Worm (Caenorhabditis elegans) whole organism, L4/young adult: ENCODE measurements around the gene ceh-58.

ENCODE experiments used
- W03F9.2 ChIP-seq: fragments of 150-350 bp; optimal IDR thresholded peaks from 2 replicates; lab custom pipeline; 2014; ENCODE audit warnings: missing biosample characterization, missing genetic modification characterization
- dao-5 ChIP-seq: sonication (generic microtip); optimal IDR thresholded peaks from 2 replicates; lab custom pipeline; 2016; ENCODE audit warnings: missing genotype, missing genetic modification characterization, moderate library complexity, missing compliant biosample characterization
- him-1 ChIP-seq: sonication (generic microtip); optimal IDR thresholded peaks from 2 replicates; lab custom pipeline; 2016; ENCODE audit warnings: missing genotype, missing genetic modification reagents, missing genetic modification characterization, missing compliant biosample characterization

The ceh-58 gene

DNA sequence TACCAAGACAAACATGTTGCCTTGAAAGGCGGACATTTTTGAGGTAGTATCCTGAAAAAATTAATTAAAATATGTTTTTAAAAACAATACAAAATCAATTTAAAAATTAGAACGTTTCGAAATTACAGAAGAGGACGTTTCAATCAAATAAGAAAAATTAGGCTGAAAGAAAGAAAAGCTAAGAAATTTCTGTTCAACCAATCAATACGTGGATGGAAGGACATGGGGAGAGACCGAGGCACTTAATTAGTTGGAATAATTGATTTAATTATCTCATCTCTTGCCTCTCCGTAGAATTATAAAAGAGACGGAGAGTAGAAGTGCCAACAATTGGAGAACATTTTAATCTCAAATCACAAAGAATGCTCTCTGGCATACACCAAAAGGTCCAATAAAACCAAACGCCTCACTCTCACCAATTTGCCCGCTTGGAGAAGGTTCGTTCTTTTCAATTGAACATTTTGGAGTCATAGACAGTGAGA is at the start of gene ceh-58:
ceh-58 (minus strand) TSS at position 51 of the 482 bp plus-strand sequence.
- TF ChIP-seq dao-5 (no peak), him-1 (tag; lab: Kevin White, UChicago) (no peak), W03F9.2 (tag; lab: Kevin White, UChicago) (no peak)

ce11 chrII:10416332-10416863 is 47.0 kb upstream of the ceh-58 start, which contains the start of gene eif-2A:
eif-2A (plus strand) TSS chrII:10416800.
- peak; percentile 15 for TF ChIP-seq W03F9.2 (tag; lab: Kevin White, UChicago)
- TF ChIP-seq dao-5 = no peak
- no peak for TF ChIP-seq him-1 (tag; lab: Kevin White, UChicago)

ce11 chrII:10410989-10411388 is 41.6 kb upstream of the ceh-58 start, which contains the start of gene E04D5.5:
E04D5.5 (plus strand) TSS chrII:10411289.
- TF ChIP-seq W03F9.2 (tag; lab: Kevin White, UChicago) (no peak), him-1 (tag; lab: Kevin White, UChicago) (no peak), dao-5 (no peak)

DNA sequence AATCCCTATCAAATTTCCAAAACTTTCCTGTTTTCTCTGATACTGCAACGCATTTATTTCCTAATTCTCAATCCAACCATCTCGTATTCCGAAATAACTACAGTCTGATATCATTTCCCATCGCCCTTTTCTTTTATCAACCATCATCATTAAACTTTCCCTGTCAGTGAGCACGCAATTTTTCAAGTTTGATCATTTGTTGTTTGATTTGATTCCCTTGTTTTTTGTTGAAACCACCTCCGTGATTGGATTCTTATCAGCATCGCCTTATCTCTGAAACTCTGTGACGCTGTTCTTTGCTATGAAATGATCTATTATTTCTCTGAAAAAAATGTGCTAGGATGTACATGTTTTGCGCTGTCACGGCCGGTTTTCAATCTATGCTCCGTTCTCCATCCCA is 33.6 kb upstream of the ceh-58 start:
- TF ChIP-seq him-1 (tag; lab: Kevin White, UChicago) (no peak), dao-5 (no peak), W03F9.2 (tag; lab: Kevin White, UChicago) (no peak)

DNA sequence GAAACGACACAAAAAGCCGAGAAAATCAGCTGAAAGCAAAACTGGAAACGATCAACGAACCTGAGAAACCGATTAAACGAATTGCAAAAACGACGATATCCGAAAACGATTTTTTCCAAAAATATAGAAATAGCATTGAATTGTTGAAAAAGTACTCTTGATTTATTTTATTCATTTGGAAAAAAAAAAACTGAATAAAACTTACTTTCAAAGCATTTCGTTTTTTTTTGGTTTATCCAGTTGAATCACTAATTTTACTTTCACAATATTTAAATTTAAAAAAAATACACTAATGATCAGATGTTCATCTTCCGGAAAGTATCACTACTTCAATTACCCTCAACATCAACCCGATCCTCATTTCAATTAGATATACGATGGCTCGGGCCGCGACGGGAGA is 27.2 kb upstream of the ceh-58 start, which contains the start of gene T09F3.5:
T09F3.5 (plus strand) TSS at position 301 of the 400 bp plus-strand sequence.
- no peak for TF ChIP-seq him-1 (tag; lab: Kevin White, UChicago)
- no peak for TF ChIP-seq dao-5
- no peak for TF ChIP-seq W03F9.2 (tag; lab: Kevin White, UChicago)

ce11 chrII:10395303-10395757 is 25.9 kb upstream of the ceh-58 start, which contains the start of gene T09F3.4:
T09F3.4 (plus strand) TSS chrII:10395707.
- TF ChIP-seq him-1 (tag; lab: Kevin White, UChicago) (no peak), dao-5 (peak; percentile 15), W03F9.2 (tag; lab: Kevin White, UChicago) (peak; percentile 67)

DNA sequence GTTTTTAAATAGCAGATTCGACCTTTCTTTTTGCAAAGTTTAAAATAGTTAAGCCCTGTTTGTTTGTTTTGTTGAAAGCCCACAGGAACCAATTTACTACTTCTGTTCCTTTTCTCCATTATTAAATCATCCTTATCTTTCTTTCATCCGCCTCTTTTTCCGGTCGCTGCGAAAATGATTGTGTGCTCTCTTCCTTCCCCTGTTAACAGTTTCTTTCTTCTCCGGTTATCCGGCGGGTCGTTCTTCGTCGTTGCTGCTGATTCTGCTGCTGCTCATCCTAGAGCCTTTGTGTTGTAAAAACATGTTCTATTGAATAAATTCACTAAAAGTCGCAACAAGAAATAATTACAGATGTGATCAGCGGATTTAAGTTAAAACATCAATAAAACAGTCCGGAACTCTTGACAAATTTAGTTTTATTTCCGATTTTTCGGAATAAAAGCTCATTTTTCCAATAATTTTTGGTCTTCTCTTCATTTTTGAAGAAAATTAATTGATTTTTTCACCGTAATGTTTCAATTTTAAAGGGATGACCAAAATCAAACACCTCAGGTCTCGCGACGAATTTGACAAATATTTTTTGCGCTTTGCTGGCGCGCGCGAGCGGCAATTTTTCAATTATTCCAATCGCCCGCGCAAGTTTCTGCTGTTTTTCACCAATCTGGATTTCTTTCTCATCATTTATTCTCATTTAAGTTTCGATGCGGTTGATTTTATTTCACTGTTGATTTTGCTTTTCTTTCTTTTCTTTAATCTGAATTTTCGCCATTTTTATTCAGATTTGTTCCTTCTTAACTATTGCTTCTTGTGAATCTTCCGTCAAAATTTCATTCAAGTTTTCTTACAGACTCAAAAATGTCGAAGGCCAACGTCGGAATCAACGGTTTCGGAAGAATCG is 24.1 kb upstream of the ceh-58 start, which contains the start of gene gpd-1:
gpd-1 (plus strand) TSS at position 848 of the 898 bp plus-strand sequence.
- TF ChIP-seq him-1 (tag; lab: Kevin White, UChicago) (no peak), W03F9.2 (tag; lab: Kevin White, UChicago) (no peak), dao-5 (no peak)

- TF ChIP-seq him-1 (tag; lab: Kevin White, UChicago) (no peak), dao-5 (no peak), W03F9.2 (tag; lab: Kevin White, UChicago) (no peak)
Measured at ce11 chrII:10390854-10391253, 21.5 kb upstream of the ceh-58 start, which contains the start of the genes T09F3.2 and T09F3.7. T09F3.2 (plus strand) TSS chrII:10391154. T09F3.7 (plus strand) TSS chrII:10391168.

- TF ChIP-seq W03F9.2 (tag; lab: Kevin White, UChicago) = no peak
- TF ChIP-seq him-1 (tag; lab: Kevin White, UChicago) = no peak
- no peak for TF ChIP-seq dao-5
Measured at ce11 chrII:10390250-10390821, 20.9 kb upstream of the ceh-58 start.

ce11 chrII:10389776-10390175 is 20.4 kb upstream of the ceh-58 start:
- TF ChIP-seq dao-5 (no peak), W03F9.2 (tag; lab: Kevin White, UChicago) (no peak)

ce11 chrII:10389038-10389437 is 19.6 kb upstream of the ceh-58 start:
- TF ChIP-seq W03F9.2 (tag; lab: Kevin White, UChicago) (peak; percentile 5), him-1 (tag; lab: Kevin White, UChicago) (no peak), dao-5 (no peak)

DNA sequence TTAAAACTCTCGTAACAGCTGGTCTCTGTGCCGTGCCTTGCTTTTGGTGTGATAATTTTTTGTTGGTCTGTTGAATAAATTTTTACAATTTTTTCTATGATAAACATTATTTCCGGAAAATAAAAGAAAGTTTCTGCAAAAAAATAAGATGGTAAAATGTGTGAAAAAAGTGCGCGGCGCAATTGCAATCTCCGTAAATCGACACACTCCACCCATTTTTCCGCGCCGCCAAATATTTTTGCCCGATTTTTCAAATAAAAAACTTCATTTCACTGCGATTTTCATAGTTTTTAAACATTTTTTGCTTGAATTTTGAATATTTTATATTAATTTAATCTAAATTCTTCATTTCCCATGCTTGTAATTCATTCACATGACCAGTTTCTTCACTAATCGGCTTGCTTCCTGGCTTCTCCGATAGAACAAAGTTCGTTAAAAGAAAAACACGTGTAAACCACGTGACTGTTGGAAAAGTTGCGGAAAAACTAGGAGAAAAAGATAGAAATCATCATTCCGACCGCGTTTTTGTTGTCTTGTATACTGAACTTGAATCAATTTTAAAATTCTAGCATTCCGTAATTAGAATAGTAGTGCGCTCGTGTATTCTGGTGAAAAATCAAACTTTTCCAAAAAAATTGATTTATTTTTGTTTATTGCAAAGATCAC is 18.8 kb upstream of the ceh-58 start:
- peak; percentile 44 for TF ChIP-seq him-1 (tag; lab: Kevin White, UChicago)
- TF ChIP-seq dao-5 = no peak
- peak; percentile 79 for TF ChIP-seq W03F9.2 (tag; lab: Kevin White, UChicago)
